Fruit fly (Drosophila melanogaster) whole organism, prepupa: ENCODE data around the gene ddbt.

Source experiments
- CG3032 ChIP-seq: fragments of 200-800 bp; optimal IDR thresholded peaks from 2 replicates; lab custom pipeline; 2019; ENCODE audit warnings: missing biosample characterization, mild to moderate bottlenecking, missing genetic modification characterization, moderate library complexity
- CG6276 ChIP-seq: fragments of 200-800 bp; sonication (Bioruptor generic); optimal IDR thresholded peaks from 2 replicates; lab custom pipeline; 2017; ENCODE audit warnings: missing biosample characterization, mild to moderate bottlenecking, missing genetic modification characterization
- CG8319 ChIP-seq: fragments of 200-800 bp; sonication (Bioruptor generic); optimal IDR thresholded peaks from 3 replicates; lab custom pipeline; 2016; ENCODE audit warnings: missing biosample characterization, missing genetic modification characterization
- Ets96B ChIP-seq: fragments of 200-800 bp; optimal IDR thresholded peaks from 2 replicates; lab custom pipeline; 2019; ENCODE audit warnings: missing biosample characterization, mild to moderate bottlenecking, missing genetic modification characterization, moderate library complexity
- Gug ChIP-seq: fragments of 200-800 bp; sonication (Bioruptor generic); IDR thresholded peaks from 2 replicates; pipeline ENCODE4 v1.3.6; 2022; ENCODE audit warnings: missing biosample characterization, missing genetic modification characterization
- OdsH ChIP-seq: fragments of 200-800 bp; sonication (Bioruptor generic); optimal IDR thresholded peaks from 3 replicates; lab custom pipeline; 2016; ENCODE audit warnings: missing biosample characterization, missing genetic modification characterization
- Sox102F ChIP-seq: fragments of 200-800 bp; sonication (Bioruptor generic); optimal IDR thresholded peaks from 2 replicates; lab custom pipeline; 2016; ENCODE audit warnings: missing biosample characterization, mild to moderate bottlenecking, missing genetic modification characterization
- dac ChIP-seq: fragments of 200-800 bp; sonication (Bioruptor generic); optimal IDR thresholded peaks from 2 replicates; lab custom pipeline; 2017; ENCODE audit warnings: missing biosample characterization, mild to moderate bottlenecking, missing genetic modification characterization
- eg ChIP-seq: fragments of 200-800 bp; sonication (Bioruptor generic); IDR thresholded peaks from 3 replicates; pipeline ENCODE4 v1.3.6; 2022; ENCODE audit warnings: missing biosample characterization, missing genetic modification characterization
- esn ChIP-seq: fragments of 200-800 bp; sonication (Bioruptor generic); optimal IDR thresholded peaks from 2 replicates; lab custom pipeline; 2016; ENCODE audit warnings: missing biosample characterization, mild to moderate bottlenecking, missing genetic modification characterization, moderate library complexity
- fkh ChIP-seq: fragments of 200-800 bp; sonication (Bioruptor generic); optimal IDR thresholded peaks from 3 replicates; lab custom pipeline; 2017; ENCODE audit warnings: missing biosample characterization, mild to moderate bottlenecking, missing genetic modification characterization, moderate library complexity
- net ChIP-seq: fragments of 200-800 bp; sonication (Bioruptor generic); optimal IDR thresholded peaks from 3 replicates; lab custom pipeline; 2016; ENCODE audit warnings: missing biosample characterization, missing genetic modification characterization

dm6 chr3L:294841-295408, 22.0 kb upstream of the ddbt start:
- TF ChIP-seq CG3032 (tag; lab: Kevin White, UChicago) (no peak), Gug (GFP tag; lab: Robert Waterston, UW) (no peak), CG8319 (no peak), dac (GFP tag; lab: Kevin White, UChicago) (no peak), fkh (GFP tag; lab: Kevin White, UChicago) (no peak), Ets96B (tag; lab: Kevin White, UChicago) (no peak), eg (GFP tag; lab: Robert Waterston, UW) (no peak), OdsH (GFP tag; lab: Kevin White, UChicago) (no peak), CG6276 (GFP tag; lab: Kevin White, UChicago) (no peak), Sox102F (GFP tag; lab: Kevin White, UChicago) (no peak), esn (GFP tag; lab: Kevin White, UChicago) (no peak), net (no peak)
